Worm (Caenorhabditis elegans) whole organism, mixed stage, embryonic: ENCODE measurements around the gene gst-14.

ENCODE experiments used
- blmp-1 ChIP-seq: fragments of 150-350 bp; optimal IDR thresholded peaks from 2 replicates; lab custom pipeline; 2014; ENCODE audit warnings: missing biosample characterization, missing genetic modification characterization
- ceh-43 ChIP-seq: fragments of 200-800 bp; sonication (Bioruptor generic); optimal IDR thresholded peaks from 2 replicates; lab custom pipeline; 2018; ENCODE audit warnings: mild to moderate bottlenecking, missing genetic modification characterization, moderate library complexity, missing compliant biosample characterization
- ces-1 ChIP-seq: fragments of 150-350 bp; optimal IDR thresholded peaks from 2 replicates; lab custom pipeline; 2014; ENCODE audit warnings: missing biosample characterization, missing genetic modification reagents, missing genetic modification characterization
- drap-1 ChIP-seq: fragments of 200-800 bp; sonication (Bioruptor generic); optimal IDR thresholded peaks from 3 replicates; lab custom pipeline; 2018; ENCODE audit warnings: mild to moderate bottlenecking, missing genetic modification characterization, missing compliant biosample characterization
- elt-1 ChIP-seq: sonication (generic microtip); optimal IDR thresholded peaks from 2 replicates; lab custom pipeline; 2017; ENCODE audit warnings: missing genetic modification characterization, mild to moderate bottlenecking, missing compliant biosample characterization, antibody characterized with exemption, moderate library complexity, borderline replicate concordance; ENCODE audit not compliant: insufficient read depth
- nhr-237 ChIP-seq: fragments of 150-350 bp; optimal IDR thresholded peaks from 2 replicates; lab custom pipeline; 2014; ENCODE audit warnings: missing biosample characterization, missing genetic modification characterization
- pha-4 ChIP-seq: fragments of 150-350 bp; optimal IDR thresholded peaks from 2 replicates; lab custom pipeline; 2018; ENCODE audit warnings: missing biosample characterization, missing genetic modification reagents, missing genetic modification characterization

DNA sequence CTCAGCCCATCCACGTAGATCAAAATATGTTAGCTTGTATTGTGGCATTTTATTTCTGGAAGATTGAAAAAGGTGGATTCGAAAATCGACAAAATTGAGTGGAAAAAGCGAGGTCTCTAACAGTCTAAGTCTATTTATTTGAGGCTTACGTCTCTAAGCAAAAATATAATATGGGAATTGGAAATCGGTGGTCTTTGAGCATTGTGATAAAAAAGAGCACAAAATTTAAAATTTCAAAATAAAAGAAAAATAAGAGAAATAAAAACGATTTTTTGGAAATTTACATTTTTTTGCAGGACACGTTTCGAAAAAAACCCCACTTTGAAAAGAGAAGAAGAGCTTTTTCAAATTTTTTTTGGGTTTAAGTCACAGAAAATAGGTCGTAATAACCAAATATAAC, 2.8 kb downstream of the gst-14 start, which contains the start of gene gst-15:
- no peak for TF ChIP-seq pha-4 (tag; lab: Kevin White, UChicago)
- TF ChIP-seq ceh-43: no peak
- no peak for TF ChIP-seq ces-1 (GFP tag; lab: Kevin White, UChicago)
- no peak for TF ChIP-seq elt-1 (tag; lab: Kevin White, UChicago)
- no peak for TF ChIP-seq nhr-237 (tag; lab: Kevin White, UChicago)
- no peak for TF ChIP-seq drap-1 (GFP tag; lab: Kevin White, UChicago)
- TF ChIP-seq blmp-1: no peak
